Fruit fly (Drosophila melanogaster) whole organism, embryonic: Measurements from ENCODE around the gene CG33111.

Experiments used
- B-H1 ChIP-seq: fragments of 200-800 bp; sonication (Bioruptor generic); IDR thresholded peaks from 3 replicates; pipeline ENCODE4 v1.3.6; 2022; ENCODE audit warnings: missing biosample characterization, missing genetic modification characterization
- CG10147 ChIP-seq: fragments of 200-800 bp; sonication (Bioruptor generic); optimal IDR thresholded peaks from 2 replicates; lab custom pipeline; 2019; ENCODE audit warnings: missing biosample characterization, mild to moderate bottlenecking, missing genetic modification characterization, moderate library complexity
- CG12744 ChIP-seq: fragments of 200-800 bp; sonication (Bioruptor generic); optimal IDR thresholded peaks from 2 replicates; lab custom pipeline; 2016; ENCODE audit warnings: missing biosample characterization, missing genetic modification characterization
- CG13296 ChIP-seq: fragments of 200-800 bp; sonication (Bioruptor generic); optimal IDR thresholded peaks from 3 replicates; lab custom pipeline; 2018; ENCODE audit warnings: missing biosample characterization, mild to moderate bottlenecking, missing genetic modification characterization
- CG14860 ChIP-seq: fragments of 200-800 bp; sonication (Bioruptor generic); IDR thresholded peaks from 3 replicates; pipeline ENCODE4 v1.3.6; 2022; ENCODE audit warnings: missing biosample characterization, missing genetic modification characterization; ENCODE audit not compliant: partially characterized antibody
- CG15514 ChIP-seq: fragments of 200-800 bp; sonication (Bioruptor generic); optimal IDR thresholded peaks from 3 replicates; lab custom pipeline; 2017; ENCODE audit warnings: missing biosample characterization, missing genetic modification characterization, mild to moderate bottlenecking, moderate library complexity, missing genetic modification reagents
- CG1647 ChIP-seq: fragments of 200-800 bp; sonication (Bioruptor generic); optimal IDR thresholded peaks from 3 replicates; lab custom pipeline; 2016; ENCODE audit warnings: missing biosample characterization, missing genetic modification characterization
- CG17359 ChIP-seq: fragments of 200-800 bp; sonication (Bioruptor generic); optimal IDR thresholded peaks from 3 replicates; lab custom pipeline; 2018; ENCODE audit warnings: missing biosample characterization, mild to moderate bottlenecking, missing genetic modification characterization, moderate library complexity
- CG2199 ChIP-seq: fragments of 200-800 bp; sonication (Bioruptor generic); IDR thresholded peaks from 3 replicates; pipeline ENCODE4 v1.3.6; 2022; ENCODE audit warnings: missing biosample characterization, missing genetic modification characterization
- CG31224 ChIP-seq: fragments of 200-800 bp; sonication (Bioruptor generic); IDR thresholded peaks from 2 replicates; pipeline ENCODE4 v1.3.6; 2022; ENCODE audit warnings: missing biosample characterization, missing genetic modification characterization
- CG32767 ChIP-seq: fragments of 200-800 bp; sonication (Bioruptor generic); IDR thresholded peaks from 2 replicates; pipeline ENCODE4 v1.3.6; 2022; ENCODE audit warnings: missing biosample characterization, missing genetic modification characterization
- CG3995 ChIP-seq: fragments of 200-800 bp; sonication (Bioruptor generic); optimal IDR thresholded peaks from 3 replicates; lab custom pipeline; 2016; ENCODE audit warnings: missing biosample characterization, missing genetic modification characterization
- CG4707 ChIP-seq: fragments of 200-800 bp; sonication (Bioruptor generic); optimal IDR thresholded peaks from 2 replicates; lab custom pipeline; 2018; ENCODE audit warnings: missing biosample characterization, mild to moderate bottlenecking, missing genetic modification characterization, moderate library complexity
- CG5180 ChIP-seq: fragments of 200-800 bp; sonication (Bioruptor generic); optimal IDR thresholded peaks from 3 replicates; lab custom pipeline; 2017; ENCODE audit warnings: missing biosample characterization, missing genetic modification characterization, mild to moderate bottlenecking, moderate library complexity, missing genetic modification reagents
- CG6272 ChIP-seq: fragments of 200-800 bp; sonication (Bioruptor generic); IDR thresholded peaks from 2 replicates; pipeline ENCODE4 v1.3.6; 2022; ENCODE audit warnings: missing biosample characterization, missing genetic modification characterization
- CG6654 ChIP-seq: fragments of 200-800 bp; sonication (Bioruptor generic); optimal IDR thresholded peaks from 2 replicates; lab custom pipeline; 2017; ENCODE audit warnings: missing biosample characterization, mild to moderate bottlenecking, missing genetic modification characterization
- CG9932 ChIP-seq: fragments of 200-800 bp; sonication (Bioruptor generic); IDR thresholded peaks from 2 replicates; pipeline ENCODE4 v1.3.6; 2022; ENCODE audit warnings: missing biosample characterization, missing genetic modification characterization
- CTCF ChIP-seq: fragments of 200-800 bp; sonication (Bioruptor generic); optimal IDR thresholded peaks from 2 replicates; lab custom pipeline; 2017; ENCODE audit warnings: missing biosample characterization, mild to moderate bottlenecking, missing genetic modification characterization, moderate library complexity
- CoRest ChIP-seq: fragments of 200-800 bp; sonication (Bioruptor generic); optimal IDR thresholded peaks from 3 replicates; lab custom pipeline; 2018; ENCODE audit warnings: missing biosample characterization, mild to moderate bottlenecking, missing genetic modification characterization, moderate library complexity
- Dll ChIP-seq: fragments of 200-800 bp; sonication (Bioruptor generic); IDR thresholded peaks from 4 replicates; pipeline ENCODE4 v1.3.6; 2022; ENCODE audit warnings: missing biosample characterization, missing genetic modification characterization; ENCODE audit not compliant: partially characterized antibody
- E2f1 ChIP-seq: fragments of 200-800 bp; sonication (Bioruptor generic); IDR thresholded peaks from 2 replicates; pipeline ENCODE4 v1.3.6; 2022; ENCODE audit warnings: missing biosample characterization, missing genetic modification characterization
- Ets65A ChIP-seq: fragments of 200-800 bp; sonication (Bioruptor generic); peaks from one replicate; lab custom pipeline; 2016; ENCODE audit warnings: missing biosample characterization, missing genetic modification characterization
- Fer3 ChIP-seq: fragments of 200-800 bp; sonication (Bioruptor generic); optimal IDR thresholded peaks from 2 replicates; lab custom pipeline; 2018; ENCODE audit warnings: missing biosample characterization, mild to moderate bottlenecking, missing genetic modification characterization, moderate library complexity
- HLH3B ChIP-seq: fragments of 200-800 bp; sonication (Bioruptor generic); IDR thresholded peaks from 2 replicates; pipeline ENCODE4 v1.3.6; 2022; ENCODE audit warnings: missing biosample characterization, missing genetic modification characterization
- Lim3 ChIP-seq: fragments of 200-800 bp; sonication (Bioruptor generic); IDR thresholded peaks from 2 replicates; pipeline ENCODE4 v1.3.6; 2022; ENCODE audit warnings: missing biosample characterization, missing genetic modification characterization
- Mrtf ChIP-seq: fragments of 200-800 bp; sonication (Bioruptor generic); IDR thresholded peaks from 3 replicates; pipeline ENCODE4 v1.3.6; 2022; ENCODE audit warnings: missing biosample characterization, missing genetic modification characterization
- NC2α ChIP-seq: fragments of 200-800 bp; sonication (Bioruptor generic); optimal IDR thresholded peaks from 2 replicates; lab custom pipeline; 2016; ENCODE audit warnings: missing biosample characterization, missing genetic modification characterization
- NK7.1 ChIP-seq: fragments of 200-800 bp; sonication (Bioruptor generic); optimal IDR thresholded peaks from 3 replicates; lab custom pipeline; 2016; ENCODE audit warnings: missing biosample characterization, missing genetic modification characterization
- Sox102F ChIP-seq: fragments of 200-800 bp; sonication (Bioruptor generic); optimal IDR thresholded peaks from 2 replicates; lab custom pipeline; 2018; ENCODE audit warnings: missing biosample characterization, mild to moderate bottlenecking, missing genetic modification characterization, moderate library complexity
- Stat92E ChIP-seq, 3 experiments: fragments of >200 bp in 2 of 3; fragments of 200-800 bp in 1 of 3; sonication (Bioruptor generic) in 1 of 3; optimal IDR thresholded peaks; 2 replicates each; lab custom pipeline; 2017 to 2019; ENCODE audit warnings: missing biosample characterization in 3 of 3, missing genetic modification characterization in 3 of 3, mild to moderate bottlenecking in 1 of 3, moderate library complexity in 1 of 3
- abd-A ChIP-seq: fragments of 200-800 bp; sonication (Bioruptor generic); optimal IDR thresholded peaks from 3 replicates; lab custom pipeline; 2019; ENCODE audit warnings: missing biosample characterization, mild to moderate bottlenecking, missing genetic modification characterization, moderate library complexity
- amos ChIP-seq: fragments of 200-800 bp; sonication (Bioruptor generic); IDR thresholded peaks from 2 replicates; pipeline ENCODE4 v1.3.6; 2022; ENCODE audit warnings: missing biosample characterization, missing genetic modification characterization; ENCODE audit not compliant: partially characterized antibody
- ase ChIP-seq: fragments of 200-800 bp; sonication (Bioruptor generic); IDR thresholded peaks from 3 replicates; pipeline ENCODE4 v1.3.6; 2022; ENCODE audit warnings: missing biosample characterization, missing genetic modification characterization
- br ChIP-seq: fragments of >200 bp; optimal IDR thresholded peaks from 2 replicates; lab custom pipeline; 2017
- ci ChIP-seq: fragments of 200-800 bp; sonication (Bioruptor generic); IDR thresholded peaks from 3 replicates; pipeline ENCODE4 v1.3.6; 2022; ENCODE audit warnings: missing biosample characterization, missing genetic modification characterization
- corto ChIP-seq: fragments of 200-800 bp; sonication (Bioruptor generic); optimal IDR thresholded peaks from 2 replicates; lab custom pipeline; 2016; ENCODE audit warnings: missing biosample characterization, mild to moderate bottlenecking, missing genetic modification characterization, moderate library complexity
- cwo ChIP-seq: fragments of 200-800 bp; sonication (Bioruptor generic); optimal IDR thresholded peaks from 3 replicates; lab custom pipeline; 2017; ENCODE audit warnings: missing biosample characterization, missing genetic modification characterization, mild to moderate bottlenecking, moderate library complexity, missing genetic modification reagents
- dmrt11E ChIP-seq: fragments of 200-800 bp; sonication (Bioruptor generic); optimal IDR thresholded peaks from 3 replicates; lab custom pipeline; 2018; ENCODE audit warnings: missing biosample characterization, mild to moderate bottlenecking, missing genetic modification characterization, moderate library complexity
- ems ChIP-seq: fragments of 200-800 bp; sonication (Bioruptor generic); optimal IDR thresholded peaks from 3 replicates; lab custom pipeline; 2016; ENCODE audit warnings: missing biosample characterization, missing genetic modification characterization
- esg ChIP-seq: fragments of 200-800 bp; sonication (Bioruptor generic); conservative IDR thresholded peaks from 2 replicates; pipeline ENCODE4 v1.3.6; 2022; ENCODE audit warnings: missing biosample characterization, missing genetic modification characterization
- ind ChIP-seq: fragments of 200-800 bp; sonication (Bioruptor generic); optimal IDR thresholded peaks from 3 replicates; lab custom pipeline; 2016; ENCODE audit warnings: missing biosample characterization, missing genetic modification characterization
- inv ChIP-seq: fragments of 200-800 bp; sonication (Bioruptor generic); IDR thresholded peaks from 2 replicates; pipeline ENCODE4 v1.3.6; 2022; ENCODE audit warnings: missing biosample characterization, missing genetic modification characterization; ENCODE audit not compliant: partially characterized antibody
- luna ChIP-seq: fragments of 200-800 bp; sonication (Bioruptor generic); optimal IDR thresholded peaks from 2 replicates; lab custom pipeline; 2016; ENCODE audit warnings: missing biosample characterization, missing genetic modification characterization
- nom ChIP-seq: fragments of 200-800 bp; sonication (Bioruptor generic); optimal IDR thresholded peaks from 2 replicates; lab custom pipeline; 2017; ENCODE audit warnings: missing biosample characterization, missing genetic modification characterization, mild to moderate bottlenecking, moderate library complexity, missing genetic modification reagents
- p53 ChIP-seq: fragments of 200-800 bp; sonication (Bioruptor generic); optimal IDR thresholded peaks from 2 replicates; lab custom pipeline; 2016; ENCODE audit warnings: missing biosample characterization, missing genetic modification characterization
- pb ChIP-seq: fragments of 200-800 bp; sonication (Bioruptor generic); optimal IDR thresholded peaks from 3 replicates; lab custom pipeline; 2016; ENCODE audit warnings: missing biosample characterization, missing genetic modification characterization
- pum ChIP-seq: fragments of 200-800 bp; sonication (Bioruptor generic); optimal IDR thresholded peaks from 2 replicates; lab custom pipeline; 2016; ENCODE audit warnings: missing biosample characterization, missing genetic modification characterization
- ro ChIP-seq: fragments of 200-800 bp; sonication (Bioruptor generic); IDR thresholded peaks from 2 replicates; pipeline ENCODE4 v1.3.6; 2022; ENCODE audit warnings: missing biosample characterization, missing genetic modification characterization
- salm ChIP-seq: fragments of 200-800 bp; sonication (Bioruptor generic); optimal IDR thresholded peaks from 2 replicates; lab custom pipeline; 2018; ENCODE audit warnings: missing biosample characterization, mild to moderate bottlenecking, missing genetic modification characterization
- toy ChIP-seq: fragments of 200-800 bp; sonication (Bioruptor generic); IDR thresholded peaks from 2 replicates; pipeline ENCODE4 v1.3.6; 2022; ENCODE audit warnings: missing biosample characterization, missing genetic modification characterization
- twi ChIP-seq: fragments of 200-800 bp; optimal IDR thresholded peaks from 2 replicates; lab custom pipeline; 2019; ENCODE audit warnings: missing biosample characterization, mild to moderate bottlenecking, missing genetic modification characterization, moderate library complexity

CG33111 gene

dm6 chr3R:23783961-23784360 lies 35.1 kb downstream of the CG33111 start (continued):
- TF ChIP-seq CoRest (tag; lab: Kevin White, UChicago) (peak; percentile 82), CG31224 (0 out of 2 replicates have a peak, but pooled peaks have one; percentile 16), br (lab: Kevin White, UChicago) (no peak), dmrt11E (tag; lab: Kevin White, UChicago) (peak; percentile 93), Ets65A (peak; percentile 95), E2f1 (GFP tag; lab: Robert Waterston, UW) (peak; percentile 66), inv (GFP tag; lab: Robert Waterston, UW) (no peak), toy (0 out of 2 replicates have a peak, but pooled peaks have one; percentile 24), p53 (no peak), CG32767 (GFP tag; lab: Robert Waterston, UW) (peak; percentile 50; the same call in 1 of the 2 replicates), NC2α (no peak), nom (GFP tag; lab: Kevin White, UChicago) (peak; percentile 72), cwo (peak; percentile 43), CG6272 (GFP tag; lab: Robert Waterston, UW) (0 out of 2 replicates have a peak, but pooled peaks have one; percentile 33), Fer3 (tag; lab: Kevin White, UChicago) (peak; percentile 54), CG6654 (GFP tag; lab: Kevin White, UChicago) (peak; percentile 75), CG15514 (GFP tag; lab: Kevin White, UChicago) (no peak), HLH3B (GFP tag; lab: Robert Waterston, UW) (peak; percentile 66), abd-A (tag; lab: Kevin White, UChicago) (no peak), ems (GFP tag; lab: Kevin White, UChicago) (peak; percentile 71), Stat92E (GFP tag; optimal IDR thresholded peaks at IDR 0.05; lab: Kevin White, UChicago) (no peak), esg (GFP tag; lab: Robert Waterston, UW) (peak; percentile 53), Mrtf (GFP tag; lab: Robert Waterston, UW) (no peak), ro (GFP tag; lab: Robert Waterston, UW) (peak; percentile 32; the same call in 1 of the 2 replicates), pb (GFP tag; lab: Kevin White, UChicago) (peak; percentile 58), ase (GFP tag; lab: Robert Waterston, UW) (peak; percentile 73; the same call in 2 of the 3 replicates), amos (GFP tag; lab: Robert Waterston, UW) (no peak), CG9932 (GFP tag; lab: Robert Waterston, UW) (no peak), ind (GFP tag; lab: Kevin White, UChicago) (peak; percentile 66), ci (GFP tag; lab: Robert Waterston, UW) (peak; percentile 74), twi (tag; lab: Kevin White, UChicago) (peak; percentile 74), CTCF (GFP tag; lab: Kevin White, UChicago) (peak; percentile 24), CG5180 (GFP tag; lab: Kevin White, UChicago) (peak; percentile 39), luna (GFP tag; lab: Kevin White, UChicago) (no peak), Dll (GFP tag; lab: Robert Waterston, UW) (no peak), CG14860 (GFP tag; lab: Robert Waterston, UW) (no peak), CG3995 (no peak), CG1647 (peak; percentile 48), CG10147 (peak; percentile 20), CG12744 (GFP tag; lab: Kevin White, UChicago) (peak; percentile 31), Sox102F (peak; percentile 89), B-H1 (GFP tag; lab: Robert Waterston, UW) (peak; percentile 66), CG13296 (no peak), pum (GFP tag; lab: Kevin White, UChicago) (peak; percentile 32), CG17359 (tag; lab: Kevin White, UChicago) (peak; percentile 72), salm (tag; lab: Kevin White, UChicago) (peak; percentile 55), Lim3 (GFP tag; lab: Robert Waterston, UW) (no peak), CG4707 (GFP tag; lab: Kevin White, UChicago) (peak; percentile 89), corto (GFP tag; lab: Kevin White, UChicago) (peak; percentile 31), NK7.1 (peak; percentile 49), CG2199 (GFP tag; lab: Robert Waterston, UW) (peak; percentile 29; the same call in 1 of the 3 replicates)
